Worm (Caenorhabditis elegans): ENCODE measurements around the gene dnc-1.

DNA sequence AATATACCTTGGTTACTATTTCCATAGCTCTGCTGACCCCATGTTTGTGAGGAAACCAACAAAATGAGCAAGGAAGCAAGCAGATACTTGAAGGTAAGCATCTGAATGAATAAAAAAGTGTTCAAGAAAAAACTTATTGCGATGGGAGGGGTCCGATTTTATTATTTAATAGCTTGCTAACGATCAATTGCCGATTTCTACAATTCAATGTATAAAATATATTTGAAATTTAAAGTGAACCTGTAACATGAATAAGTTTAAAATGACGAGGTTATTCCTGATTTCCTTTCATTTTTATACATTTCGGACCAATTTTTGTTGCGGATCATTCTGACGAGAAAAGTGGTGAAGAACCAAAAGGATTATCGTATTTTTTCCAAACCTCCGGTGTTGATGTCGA is 36.5 kb downstream of the dnc-1 start, which contains the start of gene srlf-13:
- TF ChIP-seq B0310.2 (tag; optimal IDR thresholded peaks at IDR 0.05) (no peak), flt-1 (GFP tag; IDR thresholded peaks at IDR 0.05) (no peak), ets-7 (tag; optimal IDR thresholded peaks at IDR 0.05) (no peak), ama-1 (optimal IDR thresholded peaks at IDR 0.05) (no peak), tbx-11 (GFP tag; IDR thresholded peaks at IDR 0.05) (no peak), hmbx-1 (tag; optimal IDR thresholded peaks at IDR 0.05) (no peak), sea-1 (GFP tag; conservative IDR thresholded peaks at IDR 0.05) (no peak)
